Fruit fly (Drosophila melanogaster) whole organism, embryonic: ENCODE results near the gene CG11811.
A peak's percentile ranks its signal among the peaks of the same experiment; 100 is the strongest.

ENCODE experiments used
- Ada2b ChIP-seq: fragments of 200-800 bp; sonication (Bioruptor generic); IDR thresholded peaks from 2 replicates; pipeline ENCODE4 v1.3.6; 2022; ENCODE audit warnings: missing biosample characterization, missing genetic modification characterization
- CG10321 ChIP-seq: fragments of 200-800 bp; sonication (Bioruptor generic); IDR thresholded peaks from 2 replicates; pipeline ENCODE4 v1.3.6; 2022; ENCODE audit warnings: missing biosample characterization, missing genetic modification characterization
- CG11456 ChIP-seq: fragments of 200-800 bp; sonication (Bioruptor generic); IDR thresholded peaks from 3 replicates; pipeline ENCODE4 v1.3.6; 2022; ENCODE audit warnings: missing biosample characterization, missing genetic modification characterization
- CG11504 ChIP-seq: fragments of 200-800 bp; sonication (Bioruptor generic); optimal IDR thresholded peaks from 3 replicates; lab custom pipeline; 2019; ENCODE audit warnings: missing biosample characterization, mild to moderate bottlenecking, missing genetic modification characterization, moderate library complexity
- CG12236 ChIP-seq: fragments of 200-800 bp; sonication (Bioruptor generic); optimal IDR thresholded peaks from 2 replicates; lab custom pipeline; 2016; ENCODE audit warnings: missing biosample characterization, missing genetic modification characterization
- CG12769 ChIP-seq: fragments of 200-800 bp; sonication (Bioruptor generic); optimal IDR thresholded peaks from 2 replicates; lab custom pipeline; 2019; ENCODE audit warnings: missing biosample characterization, mild to moderate bottlenecking, missing genetic modification characterization, moderate library complexity
- CG15011 ChIP-seq: fragments of 200-800 bp; sonication (Bioruptor generic); optimal IDR thresholded peaks from 3 replicates; lab custom pipeline; 2018; ENCODE audit warnings: missing biosample characterization, mild to moderate bottlenecking, missing genetic modification characterization
- CG17568 ChIP-seq: fragments of 200-800 bp; sonication (Bioruptor generic); optimal IDR thresholded peaks from 2 replicates; lab custom pipeline; 2018; ENCODE audit warnings: missing biosample characterization, mild to moderate bottlenecking, missing genetic modification characterization, moderate library complexity
- CG18262 ChIP-seq: fragments of 200-800 bp; optimal IDR thresholded peaks from 3 replicates; lab custom pipeline; 2019; ENCODE audit warnings: missing biosample characterization, mild to moderate bottlenecking, missing genetic modification characterization, moderate library complexity
- CG18476 ChIP-seq: fragments of 200-800 bp; sonication (Bioruptor generic); optimal IDR thresholded peaks from 2 replicates; lab custom pipeline; 2016; ENCODE audit warnings: missing biosample characterization, mild to moderate bottlenecking, missing genetic modification characterization
- CG18764 ChIP-seq: fragments of 200-800 bp; sonication (Bioruptor generic); optimal IDR thresholded peaks from 3 replicates; lab custom pipeline; 2016; ENCODE audit warnings: missing biosample characterization, missing genetic modification characterization
- CG2116 ChIP-seq: fragments of 200-800 bp; sonication (Bioruptor generic); optimal IDR thresholded peaks from 3 replicates; lab custom pipeline; 2018; ENCODE audit warnings: missing biosample characterization, mild to moderate bottlenecking, missing genetic modification characterization
- CG2129 ChIP-seq: fragments of 200-800 bp; sonication (Bioruptor generic); IDR thresholded peaks from 2 replicates; pipeline ENCODE4 v1.3.6; 2022; ENCODE audit warnings: missing biosample characterization, missing genetic modification characterization; ENCODE audit not compliant: partially characterized antibody
- CG30020 ChIP-seq: fragments of 200-800 bp; optimal IDR thresholded peaks from 2 replicates; lab custom pipeline; 2019; ENCODE audit warnings: missing biosample characterization, mild to moderate bottlenecking, missing genetic modification characterization, moderate library complexity
- CG32532 ChIP-seq: fragments of 200-800 bp; sonication (Bioruptor generic); IDR thresholded peaks from 2 replicates; pipeline ENCODE4 v1.3.6; 2022; ENCODE audit warnings: missing biosample characterization, missing genetic modification characterization
- CG5245 ChIP-seq: fragments of 200-800 bp; sonication (Bioruptor generic); optimal IDR thresholded peaks from 3 replicates; lab custom pipeline; 2016; ENCODE audit warnings: missing biosample characterization, missing genetic modification characterization
- CG6654 ChIP-seq: fragments of 200-800 bp; sonication (Bioruptor generic); optimal IDR thresholded peaks from 2 replicates; lab custom pipeline; 2017; ENCODE audit warnings: missing biosample characterization, mild to moderate bottlenecking, missing genetic modification characterization
- CG7556 ChIP-seq: fragments of 200-800 bp; sonication (Bioruptor generic); optimal IDR thresholded peaks from 2 replicates; lab custom pipeline; 2017; ENCODE audit warnings: missing biosample characterization, mild to moderate bottlenecking, missing genetic modification characterization
- CG8089 ChIP-seq: fragments of 200-800 bp; sonication (Bioruptor generic); optimal IDR thresholded peaks from 3 replicates; lab custom pipeline; 2016; ENCODE audit warnings: missing biosample characterization, missing genetic modification characterization
- Dad ChIP-seq: fragments of 200-800 bp; sonication (Bioruptor generic); optimal IDR thresholded peaks from 3 replicates; lab custom pipeline; 2016; ENCODE audit warnings: missing biosample characterization, missing genetic modification characterization
- Dip3 ChIP-seq: fragments of 200-800 bp; sonication (Bioruptor generic); optimal IDR thresholded peaks from 3 replicates; lab custom pipeline; 2016; ENCODE audit warnings: missing biosample characterization, missing genetic modification characterization
- E2f1 ChIP-seq: fragments of 200-800 bp; sonication (Bioruptor generic); IDR thresholded peaks from 2 replicates; pipeline ENCODE4 v1.3.6; 2022; ENCODE audit warnings: missing biosample characterization, missing genetic modification characterization
- E2f2 ChIP-seq: fragments of 200-800 bp; sonication (Bioruptor generic); IDR thresholded peaks from 2 replicates; pipeline ENCODE4 v1.3.6; 2022; ENCODE audit warnings: missing biosample characterization, missing genetic modification characterization
- Ets97D ChIP-seq: fragments of 200-800 bp; sonication (Bioruptor generic); optimal IDR thresholded peaks from 3 replicates; lab custom pipeline; 2016; ENCODE audit warnings: missing biosample characterization, missing genetic modification characterization
- Fer2 ChIP-seq: fragments of 200-800 bp; sonication (Bioruptor generic); optimal IDR thresholded peaks from 2 replicates; lab custom pipeline; 2018; ENCODE audit warnings: missing biosample characterization, mild to moderate bottlenecking, missing genetic modification characterization, moderate library complexity
- Gsc ChIP-seq: fragments of 200-800 bp; sonication (Bioruptor generic); IDR thresholded peaks from 2 replicates; pipeline ENCODE4 v1.3.6; 2022; ENCODE audit warnings: missing biosample characterization, missing genetic modification characterization
- Hmx ChIP-seq: fragments of 200-800 bp; sonication (Bioruptor generic); optimal IDR thresholded peaks from 2 replicates; lab custom pipeline; 2016; ENCODE audit warnings: missing biosample characterization, missing genetic modification characterization
- Hsf ChIP-seq: fragments of 200-800 bp; sonication (Bioruptor generic); optimal IDR thresholded peaks from 3 replicates; lab custom pipeline; 2016; ENCODE audit warnings: missing biosample characterization, missing genetic modification characterization
- NFAT ChIP-seq: fragments of 200-800 bp; sonication (Bioruptor generic); IDR thresholded peaks from 2 replicates; pipeline ENCODE4 v1.3.6; 2022; ENCODE audit warnings: missing biosample characterization, missing genetic modification characterization
- NK7.1 ChIP-seq: fragments of 200-800 bp; sonication (Bioruptor generic); optimal IDR thresholded peaks from 3 replicates; lab custom pipeline; 2016; ENCODE audit warnings: missing biosample characterization, missing genetic modification characterization
- Neu2 ChIP-seq: fragments of 200-800 bp; sonication (Bioruptor generic); optimal IDR thresholded peaks from 3 replicates; lab custom pipeline; 2016; ENCODE audit warnings: missing biosample characterization, missing genetic modification characterization, borderline replicate concordance
- Nf-YA ChIP-seq: fragments of 200-800 bp; sonication (Bioruptor generic); IDR thresholded peaks from 2 replicates; pipeline ENCODE4 v1.3.6; 2022; ENCODE audit warnings: missing biosample characterization, missing genetic modification characterization
- Xrp1 ChIP-seq: fragments of 200-800 bp; sonication (Bioruptor generic); IDR thresholded peaks from 2 replicates; pipeline ENCODE4 v1.3.6; 2022; ENCODE audit warnings: missing biosample characterization, missing genetic modification characterization
- croc ChIP-seq: fragments of 200-800 bp; sonication (Bioruptor generic); conservative IDR thresholded peaks from 3 replicates; pipeline ENCODE4 v1.3.6; 2022; ENCODE audit warnings: missing biosample characterization, missing genetic modification characterization
- esg ChIP-seq: fragments of 200-800 bp; sonication (Bioruptor generic); conservative IDR thresholded peaks from 2 replicates; pipeline ENCODE4 v1.3.6; 2022; ENCODE audit warnings: missing biosample characterization, missing genetic modification characterization
- gcm2 ChIP-seq: fragments of 200-800 bp; sonication (Bioruptor generic); optimal IDR thresholded peaks from 2 replicates; lab custom pipeline; 2016; ENCODE audit warnings: missing biosample characterization, missing genetic modification characterization
- gem ChIP-seq: fragments of 200-800 bp; sonication (Bioruptor generic); optimal IDR thresholded peaks from 2 replicates; lab custom pipeline; 2019; ENCODE audit warnings: missing biosample characterization, mild to moderate bottlenecking, missing genetic modification characterization, moderate library complexity
- grn ChIP-seq: fragments of 200-800 bp; sonication (Bioruptor generic); optimal IDR thresholded peaks from 3 replicates; lab custom pipeline; 2017; ENCODE audit warnings: missing biosample characterization, missing genetic modification characterization
- gsb ChIP-seq: fragments of 200-800 bp; sonication (Bioruptor generic); IDR thresholded peaks from 2 replicates; pipeline ENCODE4 v1.3.6; 2022; ENCODE audit warnings: missing biosample characterization, missing genetic modification characterization
- h ChIP-seq: fragments of >200 bp; optimal IDR thresholded peaks from 2 replicates; lab custom pipeline; 2017
- hth ChIP-seq: fragments of >200 bp; optimal IDR thresholded peaks from 2 replicates; lab custom pipeline; 2017; ENCODE audit warnings: inconsistent platforms
- jigr1 ChIP-seq: fragments of 200-800 bp; sonication (Bioruptor generic); IDR thresholded peaks from 3 replicates; pipeline ENCODE4 v1.3.6; 2022; ENCODE audit warnings: missing biosample characterization, missing genetic modification characterization
- kni ChIP-seq: fragments of 200-800 bp; sonication (Bioruptor generic); optimal IDR thresholded peaks from 3 replicates; lab custom pipeline; 2017; ENCODE audit warnings: mild to moderate bottlenecking, missing biosample characterization, missing genetic modification reagents, missing genetic modification characterization
- maf-S ChIP-seq: fragments of 200-800 bp; sonication (Bioruptor generic); optimal IDR thresholded peaks from 2 replicates; lab custom pipeline; 2016; ENCODE audit warnings: missing biosample characterization, missing genetic modification characterization
- pfk ChIP-seq: fragments of 200-800 bp; sonication (Bioruptor generic); optimal IDR thresholded peaks from 2 replicates; lab custom pipeline; 2018; ENCODE audit warnings: missing biosample characterization, mild to moderate bottlenecking, missing genetic modification characterization, moderate library complexity
- pita ChIP-seq: fragments of 200-800 bp; sonication (Bioruptor generic); optimal IDR thresholded peaks from 2 replicates; lab custom pipeline; 2017; ENCODE audit warnings: missing biosample characterization, mild to moderate bottlenecking, missing genetic modification characterization
- schlank ChIP-seq: fragments of 200-800 bp; sonication (Bioruptor generic); optimal IDR thresholded peaks from 2 replicates; lab custom pipeline; 2018; ENCODE audit warnings: missing biosample characterization, mild to moderate bottlenecking, missing genetic modification characterization
- slbo ChIP-seq: fragments of 200-800 bp; sonication (Bioruptor generic); IDR thresholded peaks from 2 replicates; pipeline ENCODE4 v1.3.6; 2022; ENCODE audit warnings: missing biosample characterization, missing genetic modification characterization
- sob ChIP-seq: fragments of 200-800 bp; sonication (Bioruptor generic); IDR thresholded peaks from 2 replicates; pipeline ENCODE4 v1.3.6; 2022; ENCODE audit warnings: missing biosample characterization, missing genetic modification characterization
- sqz ChIP-seq: fragments of 200-800 bp; sonication (Bioruptor generic); optimal IDR thresholded peaks from 3 replicates; lab custom pipeline; 2018; ENCODE audit warnings: missing biosample characterization, mild to moderate bottlenecking, missing genetic modification characterization
- tll ChIP-seq, 2 experiments: fragments of 200-800 bp in 1 of 2; fragments of >200 bp in 1 of 2; sonication (Bioruptor generic) in 1 of 2; optimal IDR thresholded peaks; 2 replicates each; lab custom pipeline; 2017 to 2019; ENCODE audit warnings: missing biosample characterization in 2 of 2, missing genetic modification characterization in 2 of 2, mild to moderate bottlenecking in 1 of 2, moderate library complexity in 1 of 2
- yki ChIP-seq: fragments of >200 bp; optimal IDR thresholded peaks from 3 replicates; lab custom pipeline; 2018

Gene CG11811

dm6 chr3L:10678545-10679067 is 12.2 kb upstream of the CG11811 start (continued):
- TF ChIP-seq Fer2 (tag; lab: Kevin White, UChicago) (peak; percentile 88), NK7.1 (GFP tag; lab: Kevin White, UChicago) (peak; percentile 88), CG18764 (peak; percentile 77), slbo (peak; percentile 93), h (lab: Kevin White, UChicago) (no peak), CG7556 (GFP tag; lab: Kevin White, UChicago) (peak; percentile 99), NFAT (peak; percentile 81), Ets97D (GFP tag; lab: Kevin White, UChicago) (peak; percentile 68), gsb (peak; percentile 87), kni (GFP tag; lab: Kevin White, UChicago) (peak; percentile 85), gem (peak; percentile 99), CG11504 (tag; lab: Kevin White, UChicago) (peak; percentile 96), sqz (GFP tag; lab: Kevin White, UChicago) (peak; percentile 88), Neu2 (peak; percentile 40), Ada2b (GFP tag; lab: Robert Waterston, UW) (peak; percentile 90), CG12236 (peak; percentile 67), CG32532 (peak; percentile 93), Nf-YA (GFP tag; lab: Robert Waterston, UW) (peak; percentile 88), schlank (tag; lab: Kevin White, UChicago) (peak; percentile 86), E2f1 (peak; percentile 94), tll (GFP tag; optimal IDR thresholded peaks at IDR 0.05; lab: Kevin White, UChicago) (peak in 1 of 2 experiments; percentile 79), Dip3 (GFP tag; lab: Kevin White, UChicago) (peak; percentile 87), Hmx (peak; percentile 83), Gsc (GFP tag; lab: Robert Waterston, UW) (no peak), CG2116 (GFP tag; lab: Kevin White, UChicago) (peak; percentile 72), yki (lab: Kevin White, UChicago) (peak; percentile 42), pfk (GFP tag; lab: Kevin White, UChicago) (peak; percentile 20), esg (GFP tag; lab: Robert Waterston, UW) (peak; percentile 94), CG6654 (peak; percentile 80), CG12769 (tag; lab: Kevin White, UChicago) (peak; percentile 81), Dad (peak; percentile 89), E2f2 (GFP tag; lab: Robert Waterston, UW) (peak; percentile 80; the same call in 1 of the 2 replicates), CG8089 (GFP tag; lab: Kevin White, UChicago) (peak; percentile 76), CG18262 (tag; lab: Kevin White, UChicago) (peak; percentile 99), Hsf (GFP tag; lab: Kevin White, UChicago) (peak; percentile 93), CG5245 (GFP tag; lab: Kevin White, UChicago) (peak; percentile 67), pita (GFP tag; lab: Kevin White, UChicago) (no peak), grn (GFP tag; lab: Kevin White, UChicago) (peak; percentile 83), sob (GFP tag; lab: Robert Waterston, UW) (peak; percentile 86), CG2129 (no peak), CG11456 (GFP tag; lab: Robert Waterston, UW) (peak; percentile 87), Xrp1 (GFP tag; lab: Robert Waterston, UW) (peak; percentile 97), maf-S (peak; percentile 88), CG18476 (GFP tag; lab: Kevin White, UChicago) (peak; percentile 95), hth (lab: Kevin White, UChicago) (no peak), CG15011 (GFP tag; lab: Kevin White, UChicago) (peak; percentile 94), CG17568 (peak; percentile 88), CG10321 (GFP tag; lab: Robert Waterston, UW) (peak; percentile 71), gcm2 (peak; percentile 67), CG30020 (peak; percentile 83), jigr1 (GFP tag; lab: Robert Waterston, UW) (peak; percentile 92), croc (peak; percentile 90)
